Worm (Caenorhabditis elegans): Measurements from ENCODE around the gene Y49F6B.6.

ce11 chrII:3438280-3438679, 34.6 kb upstream of the Y49F6B.6 start:
- TF ChIP-seq snpc-4 (tag; optimal IDR thresholded peaks at IDR 0.05) (no peak), T20F7.1 (GFP tag; optimal IDR thresholded peaks at IDR 0.05) (no peak), dmd-6 (GFP tag; IDR thresholded peaks at IDR 0.05) (no peak), unc-62 (GFP tag; optimal IDR thresholded peaks at IDR 0.05 in 1 of 2) (no peak), unc-62 (tag; optimal IDR thresholded peaks at IDR 0.05) (no peak)
